Worm (Caenorhabditis elegans) whole organism, L3 larva: Measurements from ENCODE around the gene str-129.

Experiments used
- lin-39 ChIP-seq: fragments of 150-350 bp; optimal IDR thresholded peaks from 2 replicates; lab custom pipeline; 2018; ENCODE audit warnings: missing biosample characterization, missing genetic modification reagents, missing genetic modification characterization
- zag-1 ChIP-seq: fragments of 150-350 bp; optimal IDR thresholded peaks from 2 replicates; lab custom pipeline; 2014; ENCODE audit warnings: missing biosample characterization, missing genetic modification characterization
- ztf-11 ChIP-seq: fragments of 150-350 bp; optimal IDR thresholded peaks from 2 replicates; lab custom pipeline; 2014; ENCODE audit warnings: missing biosample characterization, missing genetic modification characterization

- TF ChIP-seq zag-1 (no peak), ztf-11 (tag; lab: Kevin White, UChicago) (no peak), lin-39 (tag; lab: Kevin White, UChicago) (no peak)
These were observed 22.3 kb upstream of the str-129 start for ce11 chrV:8114542-8114941.
